Worm (Caenorhabditis elegans): ENCODE measurements around the gene F53H2.3.

F53H2.3 gene

ce11 chrV:20419643-20420042, 8.1 kb upstream of the F53H2.3 start:
- peak; percentile 28 for TF ChIP-seq nhr-129 (tag; optimal IDR thresholded peaks at IDR 0.05)
- no peak for TF ChIP-seq mab-5 (tag; optimal IDR thresholded peaks at IDR 0.05)

ce11 chrV:20418768-20419167, 7.2 kb upstream of the F53H2.3 start:
- TF ChIP-seq Y55F3AM.14 (GFP tag; optimal IDR thresholded peaks at IDR 0.05), result peak; percentile 27
- TF ChIP-seq lin-11 (tag; optimal IDR thresholded peaks at IDR 0.05), result peak; percentile 40
- no peak for TF ChIP-seq unc-62 (GFP tag; optimal IDR thresholded peaks at IDR 0.05)
- TF ChIP-seq sma-3 (GFP tag; optimal IDR thresholded peaks at IDR 0.05), result peak; percentile 70
- TF ChIP-seq ceh-82 (tag; optimal IDR thresholded peaks at IDR 0.05), result no peak
- peak; percentile 62 for TF ChIP-seq gmeb-1 (tag; optimal IDR thresholded peaks at IDR 0.05)
- TF ChIP-seq sem-4 (tag; optimal IDR thresholded peaks at IDR 0.05), result peak; percentile 44
- peak; percentile 68 for TF ChIP-seq C34F6.9 (tag; optimal IDR thresholded peaks at IDR 0.05)
- TF ChIP-seq nhr-25 (tag; optimal IDR thresholded peaks at IDR 0.05), result peak; percentile 23
- TF ChIP-seq peb-1 (tag; optimal IDR thresholded peaks at IDR 0.05), result no peak
- peak; percentile 57 for TF ChIP-seq egl-27 (tag; optimal IDR thresholded peaks at IDR 0.05)
- peak; percentile 27 for TF ChIP-seq nhr-21 (tag; optimal IDR thresholded peaks at IDR 0.05)
- TF ChIP-seq crh-2 (tag; optimal IDR thresholded peaks at IDR 0.05), result peak; percentile 77
- peak; percentile 57 for TF ChIP-seq fos-1 (tag; optimal IDR thresholded peaks at IDR 0.05)
- peak in 1 of 2 experiments; percentile 73 for TF ChIP-seq mdl-1 (tag; optimal IDR thresholded peaks at IDR 0.05)
- TF ChIP-seq skn-1 (tag; optimal IDR thresholded peaks at IDR 0.05), result no peak
- peak; percentile 90 for TF ChIP-seq nhr-129 (tag; optimal IDR thresholded peaks at IDR 0.05)
- peak in 1 of 2 experiments; percentile 53 for TF ChIP-seq lsy-2 (tag; optimal IDR thresholded peaks at IDR 0.05)
- TF ChIP-seq sma-9 (GFP tag; optimal IDR thresholded peaks at IDR 0.05), result peak; percentile 96
- TF ChIP-seq sma-9 (tag; optimal IDR thresholded peaks at IDR 0.05), result no peak
- peak; percentile 81 for TF ChIP-seq F13H6.1 (tag; optimal IDR thresholded peaks at IDR 0.05)

- TF ChIP-seq snpc-4 (tag; optimal IDR thresholded peaks at IDR 0.05), result no peak
- TF ChIP-seq nhr-10 (tag; optimal IDR thresholded peaks at IDR 0.05), result no peak
- TF ChIP-seq egl-27 (tag; optimal IDR thresholded peaks at IDR 0.05), result no peak
- no peak for TF ChIP-seq nhr-23 (tag; optimal IDR thresholded peaks at IDR 0.05)
- peak; percentile 32 for TF ChIP-seq nhr-129 (tag; optimal IDR thresholded peaks at IDR 0.05)
- peak; percentile 79 for TF ChIP-seq C34F6.9 (tag; optimal IDR thresholded peaks at IDR 0.05)
- TF ChIP-seq lsy-2 (tag; optimal IDR thresholded peaks at IDR 0.05), result peak in 1 of 2 experiments; percentile 68
- peak; percentile 29 for TF ChIP-seq F13H6.1 (tag; optimal IDR thresholded peaks at IDR 0.05)
- TF ChIP-seq lin-11 (tag; optimal IDR thresholded peaks at IDR 0.05), result peak; percentile 44
- peak; percentile 81 for TF ChIP-seq fos-1 (tag; optimal IDR thresholded peaks at IDR 0.05)
- no peak for TF ChIP-seq R02D3.7 (tag; optimal IDR thresholded peaks at IDR 0.05)
- TF ChIP-seq mdl-1 (tag; optimal IDR thresholded peaks at IDR 0.05), result peak; percentile 65 to 73
- TF ChIP-seq mbf-1 (tag; optimal IDR thresholded peaks at IDR 0.05), result no peak
- peak; percentile 76 for TF ChIP-seq sma-9 (GFP tag; optimal IDR thresholded peaks at IDR 0.05)
- TF ChIP-seq sma-9 (tag; optimal IDR thresholded peaks at IDR 0.05), result no peak
- no peak for TF ChIP-seq ama-1 (optimal IDR thresholded peaks at IDR 0.05)
- no peak for TF ChIP-seq nhr-6 (tag; optimal IDR thresholded peaks at IDR 0.05)
- no peak for TF ChIP-seq nhr-21 (tag; optimal IDR thresholded peaks at IDR 0.05)
- no peak for TF ChIP-seq elt-3 (tag; optimal IDR thresholded peaks at IDR 0.05)
- no peak for TF ChIP-seq sem-4 (tag; optimal IDR thresholded peaks at IDR 0.05)
- no peak for TF ChIP-seq ceh-16 (tag; optimal IDR thresholded peaks at IDR 0.05)
- TF ChIP-seq unc-55 (GFP tag; optimal IDR thresholded peaks at IDR 0.05), result peak; percentile 60
- TF ChIP-seq crh-2 (tag; optimal IDR thresholded peaks at IDR 0.05), result peak; percentile 5
- no peak for TF ChIP-seq ZK546.5 (tag; optimal IDR thresholded peaks at IDR 0.05)
Measured at ce11 chrV:20417809-20418208, 6.2 kb upstream of the F53H2.3 start.

- TF ChIP-seq nhr-10 (tag; optimal IDR thresholded peaks at IDR 0.05), result no peak
- no peak for TF ChIP-seq egl-27 (tag; optimal IDR thresholded peaks at IDR 0.05)
- no peak for TF ChIP-seq snpc-4 (tag; optimal IDR thresholded peaks at IDR 0.05)
- TF ChIP-seq mdl-1 (tag; optimal IDR thresholded peaks at IDR 0.05), result no peak
- TF ChIP-seq unc-55 (GFP tag; optimal IDR thresholded peaks at IDR 0.05), result no peak
- no peak for TF ChIP-seq lin-13 (GFP tag; optimal IDR thresholded peaks at IDR 0.05)
- no peak for TF ChIP-seq zag-1 (tag; optimal IDR thresholded peaks at IDR 0.05)
- no peak for TF ChIP-seq gmeb-1 (tag; optimal IDR thresholded peaks at IDR 0.05)
- TF ChIP-seq fos-1 (tag; optimal IDR thresholded peaks at IDR 0.05), result peak; percentile 19
- TF ChIP-seq dmd-4 (tag; optimal IDR thresholded peaks at IDR 0.05), result no peak
- TF ChIP-seq sma-3 (GFP tag; optimal IDR thresholded peaks at IDR 0.05), result no peak
- TF ChIP-seq alr-1 (tag; optimal IDR thresholded peaks at IDR 0.05), result no peak
- no peak for TF ChIP-seq ama-1 (optimal IDR thresholded peaks at IDR 0.05)
- peak in 1 of 2 experiments; percentile 11 for TF ChIP-seq lsy-2 (tag; optimal IDR thresholded peaks at IDR 0.05)
- TF ChIP-seq nhr-77 (tag; optimal IDR thresholded peaks at IDR 0.05), result no peak
- no peak for TF ChIP-seq peb-1 (tag; optimal IDR thresholded peaks at IDR 0.05)
- peak; percentile 62 for TF ChIP-seq crh-2 (tag; optimal IDR thresholded peaks at IDR 0.05)
- no peak for TF ChIP-seq mbf-1 (tag; optimal IDR thresholded peaks at IDR 0.05)
- TF ChIP-seq lin-39 (tag; optimal IDR thresholded peaks at IDR 0.05), result no peak
- TF ChIP-seq skn-1 (tag; optimal IDR thresholded peaks at IDR 0.05), result no peak
- TF ChIP-seq ztf-1 (GFP tag; conservative IDR thresholded peaks at IDR 0.05), result no peak
- no peak for TF ChIP-seq R02D3.7 (tag; optimal IDR thresholded peaks at IDR 0.05)
- TF ChIP-seq unc-62 (GFP tag; optimal IDR thresholded peaks at IDR 0.05), result no peak
- TF ChIP-seq nhr-23 (tag; optimal IDR thresholded peaks at IDR 0.05), result no peak
- TF ChIP-seq ZK546.5 (tag; optimal IDR thresholded peaks at IDR 0.05), result no peak
Measured at ce11 chrV:20416790-20417189, 5.2 kb upstream of the F53H2.3 start.

Data from whole organism, L2 larva.